Worm (Caenorhabditis elegans): ENCODE data around the gene F18E3.11.

F18E3.11 gene

ce11 chrV:7460898-7461297 lies 47.6 kb downstream of the F18E3.11 start, which contains the start of gene srh-92:
TSS of gene srh-92 (minus strand) at chrV:7460998.
- TF ChIP-seq unc-62 (GFP tag; optimal IDR thresholded peaks at IDR 0.05) = no peak

Data from whole organism, L2 larva.